Worm (Caenorhabditis elegans): ENCODE results near the gene DC2.5.

DC2.5 gene

ce11 chrV:238094-238493 lies 25.5 kb upstream of the DC2.5 start, which contains the start of gene R02C2.1:
Gene R02C2.1 (minus strand): TSS chrV:238194.
- no peak for TF ChIP-seq klf-2 (GFP tag; conservative IDR thresholded peaks at IDR 0.05)
- no peak for TF ChIP-seq cog-1 (tag; optimal IDR thresholded peaks at IDR 0.05)

ce11 chrV:237012-237411 lies 24.4 kb upstream of the DC2.5 start:
- TF ChIP-seq T22C8.4 (GFP tag; IDR thresholded peaks at IDR 0.05) (no peak), ref-1 (GFP tag; conservative IDR thresholded peaks at IDR 0.05) (no peak), flt-1 (GFP tag; IDR thresholded peaks at IDR 0.05) (no peak), ztf-29 (GFP tag; IDR thresholded peaks at IDR 0.05) (no peak), med-1 (GFP tag; optimal IDR thresholded peaks at IDR 0.05; ENCODE audit: insufficient read depth) (no peak), klf-2 (GFP tag; conservative IDR thresholded peaks at IDR 0.05) (no peak), tab-1 (GFP tag; IDR thresholded peaks at IDR 0.05) (no peak), ztf-23 (GFP tag; IDR thresholded peaks at IDR 0.05) (no peak), cog-1 (tag; optimal IDR thresholded peaks at IDR 0.05) (no peak)

- TF ChIP-seq T22C8.4 (GFP tag; IDR thresholded peaks at IDR 0.05) = no peak
- TF ChIP-seq ztf-29 (GFP tag; IDR thresholded peaks at IDR 0.05) = no peak
- no peak for TF ChIP-seq ref-1 (GFP tag; conservative IDR thresholded peaks at IDR 0.05)
- no peak for TF ChIP-seq klf-2 (GFP tag; conservative IDR thresholded peaks at IDR 0.05)
- no peak for TF ChIP-seq tab-1 (GFP tag; IDR thresholded peaks at IDR 0.05)
- TF ChIP-seq flt-1 (GFP tag; IDR thresholded peaks at IDR 0.05) = no peak
- no peak for TF ChIP-seq ztf-23 (GFP tag; IDR thresholded peaks at IDR 0.05)
- no peak for TF ChIP-seq med-1 (GFP tag; optimal IDR thresholded peaks at IDR 0.05; ENCODE audit: insufficient read depth)
- TF ChIP-seq cog-1 (tag; optimal IDR thresholded peaks at IDR 0.05) = no peak
These were observed 22.0 kb upstream of the DC2.5 start, which contains the start of gene kin-33 for ce11 chrV:234572-234971. Gene kin-33 (minus strand): TSS chrV:234672.

- TF ChIP-seq tab-1 (GFP tag; IDR thresholded peaks at IDR 0.05) (no peak), cog-1 (tag; optimal IDR thresholded peaks at IDR 0.05) (no peak), ztf-23 (GFP tag; IDR thresholded peaks at IDR 0.05) (no peak), flt-1 (GFP tag; IDR thresholded peaks at IDR 0.05) (no peak), med-1 (GFP tag; optimal IDR thresholded peaks at IDR 0.05; ENCODE audit: insufficient read depth) (no peak), T22C8.4 (GFP tag; IDR thresholded peaks at IDR 0.05) (no peak), klf-2 (GFP tag; conservative IDR thresholded peaks at IDR 0.05) (no peak), ztf-29 (GFP tag; IDR thresholded peaks at IDR 0.05) (no peak), ref-1 (GFP tag; conservative IDR thresholded peaks at IDR 0.05) (no peak)
These were observed 7.0 kb upstream of the DC2.5 start, which contains the start of gene srh-80 for ce11 chrV:219632-220031. Gene srh-80 (plus strand): TSS chrV:219932.

ce11 chrV:216847-217246 lies 4.3 kb upstream of the DC2.5 start, which contains the start of gene srh-78:
Gene srh-78 (plus strand): TSS chrV:217147.
- TF ChIP-seq ztf-29 (GFP tag; IDR thresholded peaks at IDR 0.05) (no peak), cog-1 (tag; optimal IDR thresholded peaks at IDR 0.05) (no peak), ref-1 (GFP tag; conservative IDR thresholded peaks at IDR 0.05) (no peak), tab-1 (GFP tag; IDR thresholded peaks at IDR 0.05) (no peak), klf-2 (GFP tag; conservative IDR thresholded peaks at IDR 0.05) (no peak), T22C8.4 (GFP tag; IDR thresholded peaks at IDR 0.05) (no peak), ztf-23 (GFP tag; IDR thresholded peaks at IDR 0.05) (no peak), med-1 (GFP tag; optimal IDR thresholded peaks at IDR 0.05; ENCODE audit: insufficient read depth) (no peak), flt-1 (GFP tag; IDR thresholded peaks at IDR 0.05) (no peak)

ce11 chrV:215697-216096 lies 3.1 kb upstream of the DC2.5 start:
- no peak for TF ChIP-seq med-1 (GFP tag; optimal IDR thresholded peaks at IDR 0.05; ENCODE audit: insufficient read depth)
- no peak for TF ChIP-seq ztf-23 (GFP tag; IDR thresholded peaks at IDR 0.05)
- TF ChIP-seq T22C8.4 (GFP tag; IDR thresholded peaks at IDR 0.05) = no peak
- TF ChIP-seq flt-1 (GFP tag; IDR thresholded peaks at IDR 0.05) = no peak

ce11 chrV:211388-212168 lies 1.0 kb downstream of the DC2.5 start:
- TF ChIP-seq med-1 (GFP tag; optimal IDR thresholded peaks at IDR 0.05; ENCODE audit: insufficient read depth) (no peak), ztf-23 (GFP tag; IDR thresholded peaks at IDR 0.05) (no peak), ztf-29 (GFP tag; IDR thresholded peaks at IDR 0.05) (no peak), T22C8.4 (GFP tag; IDR thresholded peaks at IDR 0.05) (no peak), cog-1 (tag; optimal IDR thresholded peaks at IDR 0.05) (no peak), tab-1 (GFP tag; IDR thresholded peaks at IDR 0.05) (no peak), klf-2 (GFP tag; conservative IDR thresholded peaks at IDR 0.05) (no peak), ref-1 (GFP tag; conservative IDR thresholded peaks at IDR 0.05) (no peak), flt-1 (GFP tag; IDR thresholded peaks at IDR 0.05) (no peak)

ce11 chrV:206814-207213 lies 5.8 kb downstream of the DC2.5 start:
- TF ChIP-seq cog-1 (tag; optimal IDR thresholded peaks at IDR 0.05) = no peak
- TF ChIP-seq ref-1 (GFP tag; conservative IDR thresholded peaks at IDR 0.05) = no peak
- TF ChIP-seq flt-1 (GFP tag; IDR thresholded peaks at IDR 0.05) = no peak
- TF ChIP-seq med-1 (GFP tag; optimal IDR thresholded peaks at IDR 0.05; ENCODE audit: insufficient read depth) = no peak
- no peak for TF ChIP-seq klf-2 (GFP tag; conservative IDR thresholded peaks at IDR 0.05)
- TF ChIP-seq ztf-23 (GFP tag; IDR thresholded peaks at IDR 0.05) = no peak
- TF ChIP-seq ztf-29 (GFP tag; IDR thresholded peaks at IDR 0.05) = no peak
- no peak for TF ChIP-seq T22C8.4 (GFP tag; IDR thresholded peaks at IDR 0.05)
- TF ChIP-seq tab-1 (GFP tag; IDR thresholded peaks at IDR 0.05) = no peak

- TF ChIP-seq ztf-29 (GFP tag; IDR thresholded peaks at IDR 0.05) = no peak
- TF ChIP-seq med-1 (GFP tag; optimal IDR thresholded peaks at IDR 0.05; ENCODE audit: insufficient read depth) = no peak
- no peak for TF ChIP-seq T22C8.4 (GFP tag; IDR thresholded peaks at IDR 0.05)
- TF ChIP-seq ztf-23 (GFP tag; IDR thresholded peaks at IDR 0.05) = no peak
- TF ChIP-seq tab-1 (GFP tag; IDR thresholded peaks at IDR 0.05) = no peak
- TF ChIP-seq klf-2 (GFP tag; conservative IDR thresholded peaks at IDR 0.05) = no peak
- TF ChIP-seq cog-1 (tag; optimal IDR thresholded peaks at IDR 0.05) = no peak
- TF ChIP-seq ref-1 (GFP tag; conservative IDR thresholded peaks at IDR 0.05) = no peak
- no peak for TF ChIP-seq flt-1 (GFP tag; IDR thresholded peaks at IDR 0.05)
These were observed 8.6 kb downstream of the DC2.5 start, which contains the start of gene lec-12 for ce11 chrV:203855-204432. Gene lec-12 (plus strand): TSS chrV:204382.
